Worm (Caenorhabditis elegans): ENCODE data around the gene gcc-2.

gcc-2 gene

DNA sequence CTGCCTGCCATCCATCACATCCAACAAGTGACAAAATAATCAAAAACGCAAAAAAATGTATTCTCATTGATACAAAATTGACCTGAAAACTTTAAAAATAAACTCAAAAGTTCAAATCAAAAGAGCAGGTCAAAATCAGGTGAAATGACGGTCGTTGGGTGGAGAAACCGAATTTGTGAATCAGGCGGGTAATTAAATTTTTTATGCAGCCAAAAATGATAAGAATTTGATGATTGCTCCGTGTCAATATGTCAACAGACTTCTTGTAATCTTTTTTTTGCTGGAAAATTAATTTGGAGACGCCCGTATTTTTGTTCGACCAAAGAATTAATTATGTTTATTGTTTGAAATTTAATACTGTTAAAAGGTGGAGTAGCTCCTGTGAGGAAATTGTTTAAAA is 48.1 kb downstream of the gcc-2 start, which contains the start of gene ncx-6 (continued):
- TF ChIP-seq egl-43 (GFP tag; IDR thresholded peaks at IDR 0.05) (no peak), F10B5.3 (tag; optimal IDR thresholded peaks at IDR 0.05) (no peak), lsy-2 (tag; optimal IDR thresholded peaks at IDR 0.05) (no peak), nhr-28 (tag; optimal IDR thresholded peaks at IDR 0.05) (no peak), nhr-41 (GFP tag; IDR thresholded peaks at IDR 0.05) (no peak), snpc-1.2 (GFP tag; IDR thresholded peaks at IDR 0.05) (no peak), aha-1 (tag) (no peak)

DNA sequence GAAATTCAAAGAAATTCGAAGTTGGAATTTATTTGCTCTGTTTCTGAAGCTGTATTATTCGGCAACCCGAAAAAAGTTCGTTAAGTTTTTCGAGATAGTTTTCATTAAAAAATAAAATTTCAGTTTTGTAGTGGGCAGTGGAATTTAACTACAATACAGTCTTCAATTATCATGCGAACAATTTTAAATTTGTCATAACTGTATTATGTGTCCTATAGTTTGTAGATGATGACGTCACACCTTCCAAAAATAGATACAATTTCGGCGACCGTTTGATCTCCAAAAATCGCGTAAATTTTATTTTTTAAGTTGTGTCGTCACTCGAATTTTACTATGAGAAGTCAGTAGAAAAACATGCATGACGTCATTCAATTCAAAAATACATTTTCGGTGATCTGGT is 48.8 kb downstream of the gcc-2 start:
- TF ChIP-seq nhr-102 (tag; optimal IDR thresholded peaks at IDR 0.05) (no peak), ama-1 (optimal IDR thresholded peaks at IDR 0.05) (no peak), skn-1 (tag; optimal IDR thresholded peaks at IDR 0.05) (no peak), nhr-28 (tag; optimal IDR thresholded peaks at IDR 0.05) (peak; percentile 51), Y105C5A.15 (GFP tag; IDR thresholded peaks at IDR 0.05) (no peak), aha-1 (tag) (peak; percentile 84), hif-1 (tag; optimal IDR thresholded peaks at IDR 0.05) (no peak), tag-97 (GFP tag; IDR thresholded peaks at IDR 0.05) (no peak), pha-4 (GFP tag; IDR thresholded peaks at IDR 0.05) (no peak), pha-4 (tag; optimal IDR thresholded peaks at IDR 0.05) (no peak), daf-19 (GFP tag; conservative IDR thresholded peaks at IDR 0.05) (no peak)

DNA sequence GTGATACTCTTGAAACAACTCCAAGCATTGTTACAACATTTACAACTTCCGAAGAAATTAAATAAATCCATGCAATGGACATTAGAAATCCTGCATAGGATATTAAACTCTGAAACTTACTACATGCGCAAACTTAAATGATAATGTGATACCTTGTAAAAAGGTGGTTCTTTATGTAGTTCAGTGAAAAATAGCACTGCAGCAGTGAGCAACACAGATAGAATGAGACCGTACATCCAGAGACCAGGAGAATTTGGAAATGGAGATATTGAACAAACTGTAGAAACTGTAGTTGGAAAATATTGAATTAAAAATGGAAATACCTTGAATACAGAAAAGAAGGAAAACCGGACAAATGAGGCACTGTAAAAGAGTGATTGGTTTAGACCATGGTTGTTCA is 50.8 kb downstream of the gcc-2 start:
- TF ChIP-seq saeg-2 (GFP tag; IDR thresholded peaks at IDR 0.05) (no peak), aha-1 (tag) (peak; percentile 93)
